Fruit fly (Drosophila melanogaster) whole organism, embryonic: ENCODE measurements around the gene Glyat.

Source experiments
- ATbp ChIP-seq: fragments of 200-800 bp; sonication (Bioruptor generic); optimal IDR thresholded peaks from 2 replicates; lab custom pipeline; 2017; ENCODE audit warnings: missing biosample characterization, mild to moderate bottlenecking, missing genetic modification characterization, missing genetic modification reagents
- Antp ChIP-seq: fragments of 200-800 bp; sonication (Bioruptor generic); optimal IDR thresholded peaks from 3 replicates; lab custom pipeline; 2016; ENCODE audit warnings: missing biosample characterization, missing genetic modification characterization
- Asciz ChIP-seq: fragments of 200-800 bp; sonication (Bioruptor generic); optimal IDR thresholded peaks from 2 replicates; lab custom pipeline; 2017; ENCODE audit warnings: missing biosample characterization, mild to moderate bottlenecking, missing genetic modification characterization, missing genetic modification reagents
- CG10209 ChIP-seq: fragments of 200-800 bp; sonication (Bioruptor generic); optimal IDR thresholded peaks from 3 replicates; lab custom pipeline; 2017; ENCODE audit warnings: missing biosample characterization, mild to moderate bottlenecking, missing genetic modification characterization, missing genetic modification reagents
- CG11560 ChIP-seq: fragments of 200-800 bp; sonication (Bioruptor generic); IDR thresholded peaks from 3 replicates; pipeline ENCODE4 v1.3.6; 2022; ENCODE audit warnings: missing biosample characterization, missing genetic modification characterization
- CG11695 ChIP-seq: fragments of 200-800 bp; sonication (Bioruptor generic); IDR thresholded peaks from 3 replicates; pipeline ENCODE4 v1.3.6; 2022; ENCODE audit warnings: missing biosample characterization, missing genetic modification characterization
- CG12104 ChIP-seq: fragments of 200-800 bp; sonication (Bioruptor generic); optimal IDR thresholded peaks from 3 replicates; lab custom pipeline; 2016; ENCODE audit warnings: missing biosample characterization, missing genetic modification characterization
- CG12219 ChIP-seq: fragments of 200-800 bp; sonication (Bioruptor generic); optimal IDR thresholded peaks from 3 replicates; lab custom pipeline; 2018; ENCODE audit warnings: missing biosample characterization, mild to moderate bottlenecking, missing genetic modification characterization
- CG12236 ChIP-seq: fragments of 200-800 bp; sonication (Bioruptor generic); optimal IDR thresholded peaks from 2 replicates; lab custom pipeline; 2016; ENCODE audit warnings: missing biosample characterization, missing genetic modification characterization
- CG12391 ChIP-seq: fragments of 200-800 bp; sonication (Bioruptor generic); optimal IDR thresholded peaks from 3 replicates; lab custom pipeline; 2018; ENCODE audit warnings: missing biosample characterization, mild to moderate bottlenecking, missing genetic modification characterization, moderate library complexity
- CG12769 ChIP-seq: fragments of 200-800 bp; sonication (Bioruptor generic); optimal IDR thresholded peaks from 2 replicates; lab custom pipeline; 2019; ENCODE audit warnings: missing biosample characterization, mild to moderate bottlenecking, missing genetic modification characterization, moderate library complexity
- CG13624 ChIP-seq: fragments of 200-800 bp; sonication (Bioruptor generic); optimal IDR thresholded peaks from 2 replicates; lab custom pipeline; 2016; ENCODE audit warnings: missing biosample characterization, missing genetic modification characterization
- CG14441 ChIP-seq: fragments of 200-800 bp; sonication (Bioruptor generic); IDR thresholded peaks from 2 replicates; pipeline ENCODE4 v1.3.6; 2022; ENCODE audit warnings: missing biosample characterization, missing genetic modification characterization
- CG15269 ChIP-seq: fragments of 200-800 bp; sonication (Bioruptor generic); optimal IDR thresholded peaks from 2 replicates; lab custom pipeline; 2018; ENCODE audit warnings: missing biosample characterization, mild to moderate bottlenecking, missing genetic modification characterization, moderate library complexity
- CG1603 ChIP-seq: fragments of 200-800 bp; sonication (Bioruptor generic); optimal IDR thresholded peaks from 2 replicates; lab custom pipeline; 2019; ENCODE audit warnings: missing biosample characterization, mild to moderate bottlenecking, missing genetic modification characterization, moderate library complexity
- CG17328 ChIP-seq: fragments of 200-800 bp; sonication (Bioruptor generic); IDR thresholded peaks from 2 replicates; pipeline ENCODE4 v1.3.6; 2022; ENCODE audit warnings: missing biosample characterization, missing genetic modification characterization
- CG17359 ChIP-seq: fragments of 200-800 bp; sonication (Bioruptor generic); optimal IDR thresholded peaks from 3 replicates; lab custom pipeline; 2018; ENCODE audit warnings: missing biosample characterization, mild to moderate bottlenecking, missing genetic modification characterization, moderate library complexity
- CG17361 ChIP-seq: fragments of 200-800 bp; sonication (Bioruptor generic); IDR thresholded peaks from 3 replicates; pipeline ENCODE4 v1.3.6; 2022; ENCODE audit warnings: missing biosample characterization, missing genetic modification characterization
- CG2120 ChIP-seq: fragments of 200-800 bp; sonication (Bioruptor generic); optimal IDR thresholded peaks from 3 replicates; lab custom pipeline; 2016; ENCODE audit warnings: missing biosample characterization, missing genetic modification characterization
- CG2678 ChIP-seq: fragments of 200-800 bp; sonication (Bioruptor generic); optimal IDR thresholded peaks from 3 replicates; lab custom pipeline; 2019; ENCODE audit warnings: missing biosample characterization, mild to moderate bottlenecking, missing genetic modification characterization, moderate library complexity
- CG2889 ChIP-seq: fragments of 200-800 bp; sonication (Bioruptor generic); IDR thresholded peaks from 3 replicates; pipeline ENCODE4 v1.3.6; 2022; ENCODE audit warnings: missing biosample characterization, missing genetic modification characterization
- CG30020 ChIP-seq: fragments of 200-800 bp; optimal IDR thresholded peaks from 2 replicates; lab custom pipeline; 2019; ENCODE audit warnings: missing biosample characterization, mild to moderate bottlenecking, missing genetic modification characterization, moderate library complexity
- CG3281 ChIP-seq: fragments of 200-800 bp; sonication (Bioruptor generic); optimal IDR thresholded peaks from 3 replicates; lab custom pipeline; 2017; ENCODE audit warnings: missing biosample characterization, mild to moderate bottlenecking, missing genetic modification characterization
- CG4360 ChIP-seq: fragments of 200-800 bp; sonication (Bioruptor generic); IDR thresholded peaks from 2 replicates; pipeline ENCODE4 v1.3.6; 2022; ENCODE audit warnings: missing biosample characterization, missing genetic modification characterization
- CG6689 ChIP-seq: fragments of 200-800 bp; sonication (Bioruptor generic); IDR thresholded peaks from 2 replicates; pipeline ENCODE4 v1.3.6; 2022; ENCODE audit warnings: missing biosample characterization, missing genetic modification characterization
- CG7556 ChIP-seq: fragments of 200-800 bp; sonication (Bioruptor generic); optimal IDR thresholded peaks from 2 replicates; lab custom pipeline; 2017; ENCODE audit warnings: missing biosample characterization, mild to moderate bottlenecking, missing genetic modification characterization
- CG7839 ChIP-seq: fragments of 200-800 bp; sonication (Bioruptor generic); optimal IDR thresholded peaks from 3 replicates; lab custom pipeline; 2018; ENCODE audit warnings: missing biosample characterization, mild to moderate bottlenecking, missing genetic modification characterization, moderate library complexity
- CG8290 ChIP-seq, 3 experiments: fragments of 200-800 bp; sonication (Bioruptor generic); optimal IDR thresholded peaks; 2 replicates each; lab custom pipeline; 2016 to 2019; ENCODE audit warnings: missing biosample characterization in 3 of 3, missing genetic modification characterization in 3 of 3, mild to moderate bottlenecking in 2 of 3, moderate library complexity in 1 of 3
- CG8388 ChIP-seq: fragments of 200-800 bp; sonication (Bioruptor generic); optimal IDR thresholded peaks from 2 replicates; lab custom pipeline; 2019; ENCODE audit warnings: missing biosample characterization, mild to moderate bottlenecking, missing genetic modification characterization, moderate library complexity
- CG9932 ChIP-seq: fragments of 200-800 bp; sonication (Bioruptor generic); IDR thresholded peaks from 2 replicates; pipeline ENCODE4 v1.3.6; 2022; ENCODE audit warnings: missing biosample characterization, missing genetic modification characterization
- D ChIP-seq, 2 experiments: fragments of 200-800 bp in 1 of 2; fragments of >200 bp in 1 of 2; sonication (Bioruptor generic) in 1 of 2; optimal IDR thresholded peaks; 2 replicates in 1 of 2; 3 replicates in 1 of 2; lab custom pipeline; 2017; ENCODE audit warnings: mild to moderate bottlenecking in 1 of 2, missing biosample characterization in 1 of 2, missing genetic modification characterization in 1 of 2, missing genetic modification reagents in 1 of 2
- Doc2 ChIP-seq: fragments of 200-800 bp; sonication (Bioruptor generic); IDR thresholded peaks from 2 replicates; pipeline ENCODE4 v1.3.6; 2022; ENCODE audit warnings: missing biosample characterization, missing genetic modification characterization
- Hand ChIP-seq: fragments of 200-800 bp; sonication (Bioruptor generic); optimal IDR thresholded peaks from 2 replicates; lab custom pipeline; 2017; ENCODE audit warnings: mild to moderate bottlenecking, missing biosample characterization, missing genetic modification reagents, missing genetic modification characterization
- Hr39 ChIP-seq: fragments of >200 bp; optimal IDR thresholded peaks from 2 replicates; lab custom pipeline; 2017
- Hr51 ChIP-seq, 2 experiments: fragments of 200-800 bp; sonication (Bioruptor generic); optimal IDR thresholded peaks; 2 replicates in 1 of 2; 3 replicates in 1 of 2; lab custom pipeline; 2016 to 2018; ENCODE audit warnings: missing biosample characterization in 2 of 2, missing genetic modification characterization in 2 of 2, mild to moderate bottlenecking in 1 of 2, moderate library complexity in 1 of 2
- NfI ChIP-seq: fragments of 200-800 bp; sonication (Bioruptor generic); optimal IDR thresholded peaks from 3 replicates; lab custom pipeline; 2018; ENCODE audit warnings: missing biosample characterization, mild to moderate bottlenecking, missing genetic modification characterization, moderate library complexity
- PHDP ChIP-seq: fragments of 200-800 bp; sonication (Bioruptor generic); optimal IDR thresholded peaks from 3 replicates; lab custom pipeline; 2018; ENCODE audit warnings: missing biosample characterization, mild to moderate bottlenecking, missing genetic modification characterization, moderate library complexity
- Ptx1 ChIP-seq: fragments of 200-800 bp; sonication (Bioruptor generic); IDR thresholded peaks from 2 replicates; pipeline ENCODE4 v1.3.6; 2022; ENCODE audit warnings: missing biosample characterization, missing genetic modification characterization
- Rx ChIP-seq: fragments of 200-800 bp; sonication (Bioruptor generic); IDR thresholded peaks from 2 replicates; pipeline ENCODE4 v1.3.6; 2022; ENCODE audit warnings: missing biosample characterization, missing genetic modification characterization
- Vsx1 ChIP-seq: fragments of 200-800 bp; sonication (Bioruptor generic); optimal IDR thresholded peaks from 2 replicates; lab custom pipeline; 2017; ENCODE audit warnings: missing biosample characterization, mild to moderate bottlenecking, missing genetic modification characterization, missing genetic modification reagents
- dmrt99B ChIP-seq: fragments of 200-800 bp; sonication (Bioruptor generic); optimal IDR thresholded peaks from 2 replicates; lab custom pipeline; 2018; ENCODE audit warnings: missing biosample characterization, mild to moderate bottlenecking, missing genetic modification characterization, moderate library complexity
- fd96Cb ChIP-seq: fragments of 200-800 bp; sonication (Bioruptor generic); optimal IDR thresholded peaks from 2 replicates; lab custom pipeline; 2018; ENCODE audit warnings: missing biosample characterization, mild to moderate bottlenecking, missing genetic modification characterization, moderate library complexity
- gsb ChIP-seq: fragments of 200-800 bp; sonication (Bioruptor generic); IDR thresholded peaks from 2 replicates; pipeline ENCODE4 v1.3.6; 2022; ENCODE audit warnings: missing biosample characterization, missing genetic modification characterization
- gt ChIP-seq: fragments of 200-800 bp; sonication (Bioruptor generic); IDR thresholded peaks from 2 replicates; pipeline ENCODE4 v1.3.6; 2022; ENCODE audit warnings: missing biosample characterization, missing genetic modification characterization
- her ChIP-seq: fragments of 200-800 bp; sonication (Bioruptor generic); optimal IDR thresholded peaks from 2 replicates; lab custom pipeline; 2016; ENCODE audit warnings: missing biosample characterization, missing genetic modification characterization
- phol ChIP-seq: fragments of 200-800 bp; sonication (Bioruptor generic); optimal IDR thresholded peaks from 3 replicates; lab custom pipeline; 2018; ENCODE audit warnings: missing biosample characterization, mild to moderate bottlenecking, missing genetic modification characterization, moderate library complexity
- pum ChIP-seq: fragments of 200-800 bp; sonication (Bioruptor generic); optimal IDR thresholded peaks from 2 replicates; lab custom pipeline; 2016; ENCODE audit warnings: missing biosample characterization, missing genetic modification characterization
- so ChIP-seq: fragments of 200-800 bp; sonication (Bioruptor generic); IDR thresholded peaks from 3 replicates; pipeline ENCODE4 v1.3.6; 2022; ENCODE audit warnings: missing biosample characterization, missing genetic modification characterization
- tio ChIP-seq: fragments of 200-800 bp; sonication (Bioruptor generic); optimal IDR thresholded peaks from 2 replicates; lab custom pipeline; 2017; ENCODE audit warnings: missing biosample characterization, missing genetic modification characterization, inconsistent platforms

Glyat gene

DNA sequence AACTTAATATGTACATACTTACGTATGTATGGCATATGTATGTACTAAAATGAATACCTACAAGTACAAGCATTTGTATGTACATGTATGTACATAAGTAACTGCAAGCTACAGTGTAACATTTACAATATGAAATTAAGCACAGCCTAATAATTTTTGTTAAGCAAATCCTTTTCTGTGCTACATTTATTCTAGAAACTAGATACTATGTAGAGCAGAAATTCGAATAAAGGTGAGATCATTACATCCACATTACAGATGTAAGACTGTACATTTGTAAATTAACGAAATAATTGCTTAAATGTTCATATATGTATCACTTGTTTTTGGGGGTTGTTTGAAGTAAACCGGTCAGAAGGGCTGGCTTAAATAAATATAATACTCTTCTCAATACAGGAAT, 18.5 kb downstream of the Glyat start (continued):
- TF ChIP-seq CG9932 (GFP tag; lab: Robert Waterston, UW) (peak; percentile 15; the same call in 1 of the 2 replicates), CG13624 (GFP tag; lab: Kevin White, UChicago) (no peak), NfI (GFP tag; lab: Kevin White, UChicago) (peak; percentile 28), CG2120 (GFP tag; lab: Kevin White, UChicago) (peak; percentile 57), CG15269 (peak; percentile 58), CG12769 (tag; lab: Kevin White, UChicago) (peak; percentile 38), CG4360 (GFP tag; lab: Robert Waterston, UW) (no peak), CG12219 (GFP tag; lab: Kevin White, UChicago) (peak; percentile 9), CG14441 (GFP tag; lab: Robert Waterston, UW) (no peak), pum (no peak), CG6689 (no peak), CG17328 (GFP tag; lab: Robert Waterston, UW) (peak; percentile 17; the same call in 1 of the 2 replicates), Hr51 (GFP tag; optimal IDR thresholded peaks at IDR 0.05; lab: Kevin White, UChicago) (peak in 1 of 2 experiments; percentile 38), Doc2 (GFP tag; lab: Robert Waterston, UW) (no peak), CG2889 (GFP tag; lab: Robert Waterston, UW) (no peak), CG30020 (tag; lab: Kevin White, UChicago) (no peak), CG2678 (peak; percentile 48), CG8290 (GFP tag; optimal IDR thresholded peaks at IDR 0.05; lab: Kevin White, UChicago) (no peak), CG8290 (tag; optimal IDR thresholded peaks at IDR 0.05; lab: Kevin White, UChicago) (peak in 1 of 2 experiments; percentile 11), Vsx1 (GFP tag; lab: Kevin White, UChicago) (peak; percentile 1), CG11695 (GFP tag; lab: Robert Waterston, UW) (peak; percentile 21; the same call in 1 of the 3 replicates), CG7839 (tag; lab: Kevin White, UChicago) (peak; percentile 8), CG17359 (tag; lab: Kevin White, UChicago) (peak; percentile 34), her (GFP tag; lab: Kevin White, UChicago) (no peak), phol (peak; percentile 4), D (optimal IDR thresholded peaks at IDR 0.05; lab: Kevin White, UChicago) (no peak), D (GFP tag; optimal IDR thresholded peaks at IDR 0.05; lab: Kevin White, UChicago) (no peak), Hand (GFP tag; lab: Kevin White, UChicago) (peak; percentile 7), dmrt99B (tag; lab: Kevin White, UChicago) (peak; percentile 18), CG3281 (GFP tag; lab: Kevin White, UChicago) (peak; percentile 23), CG12236 (GFP tag; lab: Kevin White, UChicago) (no peak), so (GFP tag; lab: Robert Waterston, UW) (no peak), Antp (GFP tag; lab: Kevin White, UChicago) (no peak), CG1603 (peak; percentile 54), gt (no peak), PHDP (tag; lab: Kevin White, UChicago) (peak; percentile 36), gsb (0 out of 2 replicates have a peak, but pooled peaks have one; percentile 12), tio (GFP tag; lab: Kevin White, UChicago) (peak; percentile 0), Ptx1 (GFP tag; lab: Robert Waterston, UW) (peak; percentile 50; the same call in 1 of the 2 replicates), CG11560 (0 out of 3 replicates have a peak, but pooled peaks have one; percentile 18), CG8388 (GFP tag; lab: Kevin White, UChicago) (no peak), Asciz (GFP tag; lab: Kevin White, UChicago) (peak; percentile 33), CG7556 (GFP tag; lab: Kevin White, UChicago) (peak; percentile 3), CG17361 (GFP tag; lab: Robert Waterston, UW) (0 out of 3 replicates have a peak, but pooled peaks have one; percentile 28), Rx (no peak), Hr39 (lab: Kevin White, UChicago) (no peak), CG12391 (peak; percentile 32), CG10209 (peak; percentile 34), ATbp (GFP tag; lab: Kevin White, UChicago) (no peak), CG12104 (GFP tag; lab: Kevin White, UChicago) (no peak), fd96Cb (tag; lab: Kevin White, UChicago) (peak; percentile 7)
